Fruit fly (Drosophila melanogaster) whole organism, wandering third instar larva: ENCODE results near the gene CG18178.

Experiments used
- Abd-B ChIP-seq: fragments of >200 bp; optimal IDR thresholded peaks from 2 replicates; lab custom pipeline; 2017; ENCODE audit warnings: missing biosample characterization, missing genetic modification characterization
- CG32264 ChIP-seq: fragments of 200-800 bp; sonication (Bioruptor generic); optimal IDR thresholded peaks from 2 replicates; lab custom pipeline; 2016; ENCODE audit warnings: missing biosample characterization, missing genetic modification characterization
- CG9705 ChIP-seq: fragments of 200-800 bp; sonication (Bioruptor generic); optimal IDR thresholded peaks from 2 replicates; lab custom pipeline; 2018; ENCODE audit warnings: missing biosample characterization, mild to moderate bottlenecking, missing genetic modification characterization
- CrebA ChIP-seq: fragments of 200-800 bp; sonication (Bioruptor generic); optimal IDR thresholded peaks from 2 replicates; lab custom pipeline; 2016; ENCODE audit warnings: missing biosample characterization, mild to moderate bottlenecking, missing genetic modification characterization, borderline replicate concordance
- Dfd ChIP-seq: fragments of >200 bp; optimal IDR thresholded peaks from 2 replicates; lab custom pipeline; 2017; ENCODE audit warnings: missing biosample characterization, missing genetic modification characterization
- Dif ChIP-seq: fragments of 200-275, 200-300 bp; sonication (Bioruptor generic); optimal IDR thresholded peaks from 2 replicates; lab custom pipeline; 2018; ENCODE audit warnings: missing biosample characterization, missing genetic modification characterization; ENCODE audit not compliant: partially characterized antibody
- GATAd ChIP-seq: sonication (Bioruptor generic); optimal IDR thresholded peaks from 2 replicates; lab custom pipeline; 2016; ENCODE audit warnings: missing biosample characterization, missing genetic modification characterization
- HLH106 ChIP-seq: fragments of 200-800 bp; optimal IDR thresholded peaks from 3 replicates; lab custom pipeline; 2019; ENCODE audit warnings: missing biosample characterization, mild to moderate bottlenecking, missing genetic modification characterization, moderate library complexity
- Hnf4 ChIP-seq: fragments of 200-800 bp; sonication (Bioruptor generic); optimal IDR thresholded peaks from 2 replicates; lab custom pipeline; 2016; ENCODE audit warnings: missing biosample characterization, mild to moderate bottlenecking, missing genetic modification characterization
- Hr78 ChIP-seq: fragments of >200 bp; optimal IDR thresholded peaks from 2 replicates; lab custom pipeline; 2017; ENCODE audit warnings: missing biosample characterization, missing genetic modification characterization
- Hr83 ChIP-seq: fragments of 200-300 bp; sonication (Bioruptor generic); optimal IDR thresholded peaks from 2 replicates; lab custom pipeline; 2016; ENCODE audit warnings: missing biosample characterization, mild to moderate bottlenecking, missing genetic modification characterization, moderate library complexity; ENCODE audit not compliant: poor library complexity, severe bottlenecking
- Jra ChIP-seq: sonication (Bioruptor generic); optimal IDR thresholded peaks from 2 replicates; lab custom pipeline; 2016; ENCODE audit warnings: missing biosample characterization, missing genetic modification characterization
- Mio ChIP-seq: sonication (Bioruptor generic); optimal IDR thresholded peaks from 2 replicates; lab custom pipeline; 2016; ENCODE audit warnings: missing biosample characterization, missing genetic modification characterization
- Myc ChIP-seq: fragments of >200 bp; optimal IDR thresholded peaks from 2 replicates; lab custom pipeline; 2017
- N ChIP-seq: fragments of >200 bp; optimal IDR thresholded peaks from 2 replicates; lab custom pipeline; 2018; ENCODE audit warnings: missing biosample characterization, missing external identifiers, missing genetic modification characterization
- OdsH ChIP-seq: fragments of 200-800 bp; sonication (Bioruptor generic); optimal IDR thresholded peaks from 2 replicates; lab custom pipeline; 2016; ENCODE audit warnings: missing biosample characterization, mild to moderate bottlenecking, missing genetic modification characterization
- Rel ChIP-seq, 2 experiments: fragments of 200-800 bp; sonication (Bioruptor generic) in 1 of 2; optimal IDR thresholded peaks; 2 replicates in 1 of 2; 3 replicates in 1 of 2; lab custom pipeline; 2016 to 2019; ENCODE audit warnings: mild to moderate bottlenecking in 2 of 2, missing biosample characterization in 2 of 2, missing genetic modification characterization in 2 of 2, moderate library complexity in 1 of 2
- Sp1 ChIP-seq: fragments of 200-800 bp; sonication (Bioruptor generic); optimal IDR thresholded peaks from 3 replicates; lab custom pipeline; 2019; ENCODE audit warnings: missing biosample characterization, mild to moderate bottlenecking, missing genetic modification characterization, moderate library complexity
- Vsx2 ChIP-seq: fragments of 200-300, 225-300 bp; sonication (Bioruptor generic); optimal IDR thresholded peaks from 2 replicates; lab custom pipeline; 2018; ENCODE audit warnings: missing biosample characterization, missing genetic modification characterization; ENCODE audit not compliant: partially characterized antibody
- br ChIP-seq: fragments of 200-800 bp; sonication (Bioruptor generic); optimal IDR thresholded peaks from 2 replicates; lab custom pipeline; 2016; ENCODE audit warnings: missing biosample characterization, missing genetic modification characterization
- brk ChIP-seq: fragments of 200-800 bp; sonication (Bioruptor generic); optimal IDR thresholded peaks from 2 replicates; lab custom pipeline; 2016; ENCODE audit warnings: missing biosample characterization, mild to moderate bottlenecking, missing genetic modification characterization
- dl ChIP-seq, 2 experiments: fragments of 175-275, 200-275 bp in 1 of 2; fragments of 200-275 bp in 1 of 2; sonication (Bioruptor generic); optimal IDR thresholded peaks; lab custom pipeline; 2018; ENCODE audit warnings: mild to moderate bottlenecking in 2 of 2, missing biosample characterization in 2 of 2, missing genetic modification characterization in 2 of 2, moderate library complexity in 2 of 2; ENCODE audit not compliant: partially characterized antibody in 2 of 2, insufficient read depth in 1 of 2
- dmrt93B ChIP-seq: fragments of 200-800 bp; sonication (Bioruptor generic); optimal IDR thresholded peaks from 2 replicates; lab custom pipeline; 2018; ENCODE audit warnings: missing biosample characterization, mild to moderate bottlenecking, missing genetic modification characterization
- dsf ChIP-seq: sonication (Bioruptor generic); optimal IDR thresholded peaks from 2 replicates; lab custom pipeline; 2016; ENCODE audit warnings: missing biosample characterization, missing genetic modification characterization, borderline replicate concordance
- ey ChIP-seq: fragments of 200-800 bp; sonication (Bioruptor generic); optimal IDR thresholded peaks from 2 replicates; lab custom pipeline; 2016; ENCODE audit warnings: missing biosample characterization, missing genetic modification characterization
- foxo ChIP-seq, 2 experiments: fragments of 200-800 bp; sonication (Bioruptor generic); optimal IDR thresholded peaks; 2 replicates in 1 of 2; 3 replicates in 1 of 2; lab custom pipeline; 2016 to 2017; ENCODE audit warnings: missing biosample characterization in 2 of 2, missing genetic modification characterization in 2 of 2
- fru ChIP-seq: fragments of 200-800 bp; sonication (Bioruptor generic); optimal IDR thresholded peaks from 3 replicates; lab custom pipeline; 2016; ENCODE audit warnings: missing biosample characterization, mild to moderate bottlenecking, missing genetic modification characterization
- h ChIP-seq: fragments of 200-800 bp; sonication (Bioruptor generic); optimal IDR thresholded peaks from 3 replicates; lab custom pipeline; 2016; ENCODE audit warnings: missing biosample characterization, mild to moderate bottlenecking, missing genetic modification characterization
- jim ChIP-seq: fragments of 175-275, 200-325 bp; sonication (Bioruptor generic); optimal IDR thresholded peaks from 2 replicates; lab custom pipeline; 2016; ENCODE audit warnings: missing biosample characterization, mild to moderate bottlenecking, missing genetic modification characterization
- lola ChIP-seq: fragments of >200 bp; optimal IDR thresholded peaks from 2 replicates; lab custom pipeline; 2017; ENCODE audit warnings: missing biosample characterization, missing genetic modification characterization
- pan ChIP-seq: fragments of >200 bp; optimal IDR thresholded peaks from 2 replicates; lab custom pipeline; 2017
- psq ChIP-seq: fragments of 200-800 bp; sonication (Bioruptor generic); optimal IDR thresholded peaks from 3 replicates; lab custom pipeline; 2017; ENCODE audit warnings: missing biosample characterization, mild to moderate bottlenecking, missing genetic modification characterization, moderate library complexity
- rgr ChIP-seq: fragments of 200-800 bp; sonication (Bioruptor generic); optimal IDR thresholded peaks from 3 replicates; lab custom pipeline; 2016; ENCODE audit warnings: missing biosample characterization, mild to moderate bottlenecking, missing genetic modification characterization
- sage ChIP-seq: fragments of 200-800 bp; sonication (Bioruptor generic); optimal IDR thresholded peaks from 2 replicates; lab custom pipeline; 2016; ENCODE audit warnings: missing biosample characterization, mild to moderate bottlenecking, missing genetic modification characterization
- sv ChIP-seq: fragments of 200-800 bp; sonication (Bioruptor generic); optimal IDR thresholded peaks from 3 replicates; lab custom pipeline; 2016; ENCODE audit warnings: missing biosample characterization, missing genetic modification characterization
- tai ChIP-seq: sonication (Bioruptor generic); optimal IDR thresholded peaks from 2 replicates; lab custom pipeline; 2016; ENCODE audit warnings: missing biosample characterization, missing genetic modification characterization
- usp ChIP-seq: fragments of >200 bp; optimal IDR thresholded peaks from 2 replicates; lab custom pipeline; 2017; ENCODE audit warnings: missing biosample characterization, missing genetic modification characterization
- woc ChIP-seq: sonication (Bioruptor generic); optimal IDR thresholded peaks from 2 replicates; lab custom pipeline; 2016; ENCODE audit warnings: missing biosample characterization, mild to moderate bottlenecking, missing genetic modification characterization

Gene CG18178

dm6 chr3L:9698193-9698642 is 20.7 kb downstream of the CG18178 start, which contains the start of gene Ubc4:
TSS of gene Ubc4 (plus strand) at chr3L:9698336.
- TF ChIP-seq Rel (GFP tag; optimal IDR thresholded peaks at IDR 0.05; lab: Kevin White, UChicago) (no peak), Rel (tag; optimal IDR thresholded peaks at IDR 0.05; lab: Kevin White, UChicago) (peak; percentile 33), br (GFP tag; lab: Kevin White, UChicago) (peak; percentile 22), h (GFP tag; lab: Kevin White, UChicago) (peak; percentile 47), rgr (GFP tag; lab: Kevin White, UChicago) (peak; percentile 64), ey (GFP tag; lab: Kevin White, UChicago) (peak; percentile 13), HLH106 (tag; lab: Kevin White, UChicago) (peak; percentile 30), fru (GFP tag; lab: Kevin White, UChicago) (peak; percentile 30), Jra (GFP tag; lab: Kevin White, UChicago) (no peak), psq (GFP tag; lab: Kevin White, UChicago) (peak; percentile 87), OdsH (GFP tag; lab: Kevin White, UChicago) (peak; percentile 14), Hr83 (GFP tag; lab: Kevin White, UChicago) (peak; percentile 7), usp (GFP tag; lab: Kevin White, UChicago) (no peak), Sp1 (peak; percentile 45), CG9705 (no peak)

- TF ChIP-seq foxo (GFP tag; optimal IDR thresholded peaks at IDR 0.05; lab: Kevin White, UChicago) = no peak
- TF ChIP-seq Abd-B (GFP tag; lab: Kevin White, UChicago) = no peak
- TF ChIP-seq Mio (GFP tag; lab: Kevin White, UChicago) = no peak
- no peak for TF ChIP-seq pan (lab: Kevin White, UChicago)
- no peak for TF ChIP-seq usp (GFP tag; lab: Kevin White, UChicago)
- no peak for TF ChIP-seq lola
- no peak for TF ChIP-seq dl (GFP tag; optimal IDR thresholded peaks at IDR 0.05; lab: Kevin White, UChicago; ENCODE audit: insufficient read depth in 1 of 2, partially characterized antibody in 2 of 2)
- no peak for TF ChIP-seq OdsH (GFP tag; lab: Kevin White, UChicago)
- no peak for TF ChIP-seq sv (GFP tag; lab: Kevin White, UChicago)
- no peak for TF ChIP-seq dsf
- TF ChIP-seq Rel (GFP tag; optimal IDR thresholded peaks at IDR 0.05; lab: Kevin White, UChicago) = no peak
- no peak for TF ChIP-seq Rel (tag; optimal IDR thresholded peaks at IDR 0.05; lab: Kevin White, UChicago)
These were observed 21.4 kb downstream of the CG18178 start for dm6 chr3L:9697527-9697883.

DNA sequence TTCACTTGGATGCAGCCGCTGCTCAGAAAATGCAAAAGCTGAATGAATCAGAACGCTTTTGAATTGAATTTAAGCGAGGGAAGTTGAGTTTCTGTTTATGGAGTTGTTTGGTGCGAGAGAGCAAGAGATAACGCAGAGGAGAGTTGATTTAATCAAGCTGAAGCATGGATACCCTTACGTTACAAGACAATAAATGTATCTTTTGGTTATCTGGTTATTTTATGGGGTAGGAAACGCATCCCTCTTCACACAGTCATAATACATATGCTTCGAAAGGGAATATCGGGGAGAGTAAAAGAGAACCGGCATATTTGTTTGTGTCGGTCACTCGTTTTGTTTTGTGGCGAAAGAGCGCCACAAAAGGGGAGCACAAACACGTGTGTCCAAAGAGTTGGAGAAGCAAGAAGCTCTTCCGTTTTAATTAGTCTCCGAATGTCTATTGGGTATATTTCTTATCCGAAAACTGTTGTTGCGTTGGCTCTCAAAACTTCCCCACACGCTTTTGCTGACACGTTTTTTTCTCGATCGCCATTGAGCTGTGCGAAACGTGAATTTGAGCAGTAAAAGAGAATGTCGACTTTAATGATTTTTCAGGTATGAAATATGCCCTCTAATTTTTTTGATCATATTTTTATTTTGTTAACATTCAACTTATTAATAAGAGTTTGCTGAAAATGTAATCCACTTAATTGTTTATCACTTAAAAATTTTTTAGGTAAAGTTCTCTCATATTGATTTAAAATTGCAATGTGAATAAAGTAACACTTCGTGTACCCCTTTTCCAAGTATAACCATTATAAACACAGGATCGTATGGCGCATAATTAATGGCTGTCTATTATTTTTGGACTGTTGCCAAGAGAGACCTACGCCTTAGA is 22.1 kb downstream of the CG18178 start, which contains the start of gene Prps:
Gene Prps, minus strand, starts transcription at position 51 of the 877 bp plus-strand sequence.
- no peak for TF ChIP-seq Myc (lab: Kevin White, UChicago)
- TF ChIP-seq lola = no peak
- peak; percentile 74 for TF ChIP-seq Hr83 (GFP tag; lab: Kevin White, UChicago)
- TF ChIP-seq Vsx2 (GFP tag; lab: Kevin White, UChicago) = no peak
- peak; percentile 75 for TF ChIP-seq CG9705
- TF ChIP-seq sv (GFP tag; lab: Kevin White, UChicago) = peak; percentile 23
- peak; percentile 87 for TF ChIP-seq rgr (GFP tag; lab: Kevin White, UChicago)
- peak; percentile 47 to 90 for TF ChIP-seq foxo (GFP tag; optimal IDR thresholded peaks at IDR 0.05; lab: Kevin White, UChicago)
- peak; percentile 46 to 70 for TF ChIP-seq dl (GFP tag; optimal IDR thresholded peaks at IDR 0.05; lab: Kevin White, UChicago; ENCODE audit: insufficient read depth in 1 of 2, partially characterized antibody in 2 of 2)
- peak; percentile 86 for TF ChIP-seq OdsH (GFP tag; lab: Kevin White, UChicago)
- TF ChIP-seq CrebA (GFP tag; lab: Kevin White, UChicago) = no peak
- TF ChIP-seq sage (GFP tag; lab: Kevin White, UChicago) = peak; percentile 78
- no peak for TF ChIP-seq dmrt93B (GFP tag; lab: Kevin White, UChicago)
- TF ChIP-seq jim (GFP tag; lab: Kevin White, UChicago) = peak; percentile 45
- TF ChIP-seq Jra (GFP tag; lab: Kevin White, UChicago) = peak; percentile 67
- peak; percentile 90 for TF ChIP-seq psq (GFP tag; lab: Kevin White, UChicago)
- TF ChIP-seq woc = peak; percentile 99
- no peak for TF ChIP-seq pan (lab: Kevin White, UChicago)
- no peak for TF ChIP-seq Mio (GFP tag; lab: Kevin White, UChicago)
- TF ChIP-seq Sp1 = peak; percentile 85
- TF ChIP-seq tai (GFP tag; lab: Kevin White, UChicago) = no peak
- no peak for TF ChIP-seq dsf
- no peak for TF ChIP-seq Hr78 (GFP tag; lab: Kevin White, UChicago)
- peak; percentile 91 for TF ChIP-seq br (GFP tag; lab: Kevin White, UChicago)
- peak; percentile 66 for TF ChIP-seq Dif (GFP tag; lab: Kevin White, UChicago)
- no peak for TF ChIP-seq usp (GFP tag; lab: Kevin White, UChicago)
- TF ChIP-seq Abd-B (GFP tag; lab: Kevin White, UChicago) = no peak
- TF ChIP-seq Dfd (GFP tag; lab: Kevin White, UChicago) = no peak
- TF ChIP-seq Rel (GFP tag; optimal IDR thresholded peaks at IDR 0.05; lab: Kevin White, UChicago) = peak; percentile 67
- TF ChIP-seq Rel (tag; optimal IDR thresholded peaks at IDR 0.05; lab: Kevin White, UChicago) = peak; percentile 74
- peak; percentile 83 for TF ChIP-seq HLH106 (tag; lab: Kevin White, UChicago)
- no peak for TF ChIP-seq Hnf4 (GFP tag; lab: Kevin White, UChicago)
- peak; percentile 91 for TF ChIP-seq brk (GFP tag; lab: Kevin White, UChicago)
- TF ChIP-seq ey (GFP tag; lab: Kevin White, UChicago) = peak; percentile 82
- peak; percentile 92 for TF ChIP-seq h (GFP tag; lab: Kevin White, UChicago)
- no peak for TF ChIP-seq N
- no peak for TF ChIP-seq GATAd (GFP tag; lab: Kevin White, UChicago)
- TF ChIP-seq fru (GFP tag; lab: Kevin White, UChicago) = peak; percentile 85
- TF ChIP-seq CG32264 (GFP tag; lab: Kevin White, UChicago) = peak; percentile 16
- TF ChIP-seq, all 38 proteins: peak for 22
